Worm (Caenorhabditis elegans): ENCODE results near the gene nhr-3.

Gene nhr-3

DNA sequence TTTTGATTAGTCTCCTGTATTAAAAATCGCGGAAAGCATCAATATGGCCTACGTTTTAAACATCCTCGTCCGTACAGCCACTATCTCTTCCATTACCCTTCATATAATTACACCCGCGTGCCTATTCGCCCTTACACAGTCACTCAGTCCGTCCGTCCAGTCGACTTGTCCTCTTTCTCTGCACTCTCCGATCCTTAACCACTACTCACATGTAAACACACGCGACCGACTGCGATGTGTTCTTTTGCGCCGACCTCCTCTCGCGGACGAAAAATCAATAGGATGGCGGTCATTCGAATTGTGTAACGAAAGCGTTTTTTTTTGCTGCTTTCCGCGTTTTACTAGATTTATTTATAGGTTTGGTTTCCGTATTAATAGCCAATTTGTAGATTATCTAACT is 44.4 kb downstream of the nhr-3 start, which contains the start of gene eor-2 (continued):
- TF ChIP-seq F22D6.2 (tag; optimal IDR thresholded peaks at IDR 0.05) = no peak
- peak; percentile 5 for TF ChIP-seq snpc-1.3 (tag; optimal IDR thresholded peaks at IDR 0.05; ENCODE audit: insufficient read depth)
- no peak for TF ChIP-seq T26A5.8 (tag; optimal IDR thresholded peaks at IDR 0.05)
- 0 out of 2 replicates have a peak, but pooled peaks have one; percentile 27 for TF ChIP-seq mcd-1 (GFP tag; IDR thresholded peaks at IDR 0.05)

DNA sequence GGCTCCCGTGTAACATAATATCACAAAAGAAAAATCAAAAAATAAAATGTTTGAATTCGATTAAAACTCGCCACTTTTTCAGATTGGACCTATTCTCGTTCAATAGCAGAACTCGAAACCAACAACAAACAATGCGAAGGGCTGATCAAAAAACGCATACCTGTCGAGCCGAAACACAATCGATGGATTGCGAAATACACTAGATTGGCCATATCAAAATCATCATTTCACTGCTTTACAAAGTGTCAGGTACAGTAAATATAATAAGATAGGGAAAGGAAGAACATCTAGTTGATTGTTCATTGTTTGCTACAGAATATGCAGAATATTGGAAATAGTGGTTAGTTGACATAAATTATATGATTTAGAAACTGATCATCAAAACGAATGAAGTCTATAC is 49.5 kb downstream of the nhr-3 start:
- TF ChIP-seq athp-1 (tag; optimal IDR thresholded peaks at IDR 0.05) (no peak), cebp-1 (GFP tag; IDR thresholded peaks at IDR 0.05) (peak; percentile 59; the same call in 1 of the 2 replicates), cebp-1 (tag; optimal IDR thresholded peaks at IDR 0.05) (peak; percentile 91)

- TF ChIP-seq F55B11.4 (tag; optimal IDR thresholded peaks at IDR 0.05; ENCODE audit: borderline replicate concordance, insufficient read depth) (no peak), hmg-20 (GFP tag; IDR thresholded peaks at IDR 0.05) (no peak), egl-44 (GFP tag; IDR thresholded peaks at IDR 0.05) (no peak), die-1 (tag; optimal IDR thresholded peaks at IDR 0.05) (no peak), lin-35 (GFP tag; optimal IDR thresholded peaks at IDR 0.05) (peak in 1 of 3 experiments; percentile 32), cebp-2 (GFP tag; IDR thresholded peaks at IDR 0.05) (no peak), sea-2 (GFP tag; IDR thresholded peaks at IDR 0.05) (no peak), B0019.2 (GFP tag; conservative IDR thresholded peaks at IDR 0.05) (no peak), tlf-1 (GFP tag; optimal IDR thresholded peaks at IDR 0.05) (no peak), ekl-4 (GFP tag; IDR thresholded peaks at IDR 0.05) (0 out of 2 replicates have a peak, but pooled peaks have one; percentile 30), tbx-9 (tag; optimal IDR thresholded peaks at IDR 0.05; ENCODE audit: borderline replicate concordance) (no peak), mxl-1 (tag; optimal IDR thresholded peaks at IDR 0.05) (no peak), nhr-80 (tag; optimal IDR thresholded peaks at IDR 0.05) (peak; percentile 18), ztf-22 (GFP tag; optimal IDR thresholded peaks at IDR 0.05) (no peak), snpc-4 (GFP tag; optimal IDR thresholded peaks at IDR 0.05) (no peak), snpc-4 (tag; optimal IDR thresholded peaks at IDR 0.05) (no peak), lin-40 (tag; optimal IDR thresholded peaks at IDR 0.05) (peak; percentile 7), hmg-1.2 (GFP tag; IDR thresholded peaks at IDR 0.05) (peak; percentile 89; the same call in 1 of the 2 replicates), hlh-26 (GFP tag; conservative IDR thresholded peaks at IDR 0.05) (no peak), mcd-1 (GFP tag; IDR thresholded peaks at IDR 0.05) (no peak), nfyb-1 (GFP tag; IDR thresholded peaks at IDR 0.05) (no peak), zfh-2 (GFP tag; conservative IDR thresholded peaks at IDR 0.05) (peak; percentile 62), athp-1 (tag; optimal IDR thresholded peaks at IDR 0.05) (no peak), ceh-27 (GFP tag; optimal IDR thresholded peaks at IDR 0.05) (peak; percentile 22), attf-5 (GFP tag; optimal IDR thresholded peaks at IDR 0.05) (peak; percentile 34), dox-1 (GFP tag; IDR thresholded peaks at IDR 0.05) (peak; percentile 29; the same call in 1 of the 2 replicates), madf-6 (GFP tag; IDR thresholded peaks at IDR 0.05) (0 out of 2 replicates have a peak, but pooled peaks have one; percentile 18), attf-3 (GFP tag; conservative IDR thresholded peaks at IDR 0.05) (no peak), Y95B8A.8 (GFP tag; IDR thresholded peaks at IDR 0.05) (no peak), madf-3 (GFP tag; IDR thresholded peaks at IDR 0.05) (no peak), snpc-3.4 (tag; optimal IDR thresholded peaks at IDR 0.05) (no peak), somi-1 (GFP tag; optimal IDR thresholded peaks at IDR 0.05) (no peak), aptf-2 (GFP tag; conservative IDR thresholded peaks at IDR 0.05) (no peak), atf-7 (tag; optimal IDR thresholded peaks at IDR 0.05) (peak; percentile 77), gei-17 (GFP tag; optimal IDR thresholded peaks at IDR 0.05) (peak; percentile 33), F39B2.1 (GFP tag; IDR thresholded peaks at IDR 0.05) (no peak), K11D2.4 (GFP tag; IDR thresholded peaks at IDR 0.05) (no peak), ceh-79 (tag; optimal IDR thresholded peaks at IDR 0.05) (no peak), dpff-1 (tag; optimal IDR thresholded peaks at IDR 0.05) (no peak)
These were observed 51.9 kb downstream of the nhr-3 start for ce11 chrX:14610093-14610763.

Measured in whole organism, young adult.